Fruit fly (Drosophila melanogaster) whole organism, prepupa: Measurements from ENCODE around the gene Cdc7.

Experiments
- Blimp-1 ChIP-seq: fragments of 200-800 bp; sonication (Bioruptor generic); optimal IDR thresholded peaks from 3 replicates; lab custom pipeline; 2017; ENCODE audit warnings: missing biosample characterization, missing genetic modification characterization, mild to moderate bottlenecking, moderate library complexity, missing genetic modification reagents
- CG10631 ChIP-seq: fragments of 200-800 bp; sonication (Bioruptor generic); optimal IDR thresholded peaks from 2 replicates; lab custom pipeline; 2016; ENCODE audit warnings: missing biosample characterization, missing genetic modification characterization
- CG10669 ChIP-seq: fragments of 200-800 bp; sonication (Bioruptor generic); optimal IDR thresholded peaks from 3 replicates; lab custom pipeline; 2018; ENCODE audit warnings: missing biosample characterization, mild to moderate bottlenecking, missing genetic modification characterization, moderate library complexity
- CG11294 ChIP-seq: fragments of 200-800 bp; sonication (Bioruptor generic); IDR thresholded peaks from 2 replicates; pipeline ENCODE4 v1.3.6; 2022; ENCODE audit warnings: missing biosample characterization, missing genetic modification characterization
- CG11762 ChIP-seq: fragments of 200-800 bp; sonication (Bioruptor generic); optimal IDR thresholded peaks from 3 replicates; lab custom pipeline; 2016; ENCODE audit warnings: missing biosample characterization, missing genetic modification characterization; ENCODE audit not compliant: insufficient read depth
- CG15336 ChIP-seq: fragments of 200-800 bp; sonication (Bioruptor generic); IDR thresholded peaks from 2 replicates; pipeline ENCODE4 v1.3.6; 2022; ENCODE audit warnings: missing biosample characterization, missing genetic modification characterization
- CG3032 ChIP-seq: fragments of 200-800 bp; optimal IDR thresholded peaks from 2 replicates; lab custom pipeline; 2019; ENCODE audit warnings: missing biosample characterization, mild to moderate bottlenecking, missing genetic modification characterization, moderate library complexity
- CG32006 ChIP-seq: fragments of 200-800 bp; sonication (Bioruptor generic); optimal IDR thresholded peaks from 3 replicates; lab custom pipeline; 2017; ENCODE audit warnings: missing biosample characterization, mild to moderate bottlenecking, missing genetic modification characterization
- CG34406 ChIP-seq: fragments of 200-800 bp; sonication (Bioruptor generic); optimal IDR thresholded peaks from 3 replicates; lab custom pipeline; 2016; ENCODE audit warnings: missing biosample characterization, missing genetic modification characterization
- CG3919 ChIP-seq: fragments of 200-800 bp; sonication (Bioruptor generic); optimal IDR thresholded peaks from 3 replicates; lab custom pipeline; 2016; ENCODE audit warnings: missing biosample characterization, missing genetic modification characterization
- CG4318 ChIP-seq: fragments of 200-800 bp; sonication (Bioruptor generic); optimal IDR thresholded peaks from 3 replicates; lab custom pipeline; 2017; ENCODE audit warnings: missing biosample characterization, mild to moderate bottlenecking, missing genetic modification characterization
- CG6163 ChIP-seq: fragments of 200-800 bp; sonication (Bioruptor generic); IDR thresholded peaks from 3 replicates; pipeline ENCODE4 v1.3.6; 2022; ENCODE audit warnings: missing biosample characterization, missing genetic modification characterization
- CG6276 ChIP-seq: fragments of 200-800 bp; sonication (Bioruptor generic); optimal IDR thresholded peaks from 2 replicates; lab custom pipeline; 2017; ENCODE audit warnings: missing biosample characterization, mild to moderate bottlenecking, missing genetic modification characterization
- CG6792 ChIP-seq: fragments of 200-800 bp; sonication (Bioruptor generic); optimal IDR thresholded peaks from 3 replicates; lab custom pipeline; 2016; ENCODE audit warnings: missing biosample characterization, missing genetic modification characterization
- CG6854 ChIP-seq: fragments of 200-800 bp; sonication (Bioruptor generic); optimal IDR thresholded peaks from 2 replicates; lab custom pipeline; 2017; ENCODE audit warnings: missing biosample characterization, mild to moderate bottlenecking, missing genetic modification characterization
- CG7368 ChIP-seq: fragments of 200-800 bp; sonication (Bioruptor generic); optimal IDR thresholded peaks from 3 replicates; lab custom pipeline; 2016; ENCODE audit warnings: missing biosample characterization, missing genetic modification characterization
- CG8119 ChIP-seq: fragments of 200-800 bp; sonication (Bioruptor generic); IDR thresholded peaks from 3 replicates; pipeline ENCODE4 v1.3.6; 2022; ENCODE audit warnings: missing biosample characterization, missing genetic modification characterization
- CG8632 ChIP-seq: fragments of 200-800 bp; sonication (Bioruptor generic); optimal IDR thresholded peaks from 3 replicates; lab custom pipeline; 2016; ENCODE audit warnings: missing biosample characterization, missing genetic modification characterization
- CG9139 ChIP-seq: fragments of 200-800 bp; sonication (Bioruptor generic); optimal IDR thresholded peaks from 3 replicates; lab custom pipeline; 2017; ENCODE audit warnings: missing biosample characterization, mild to moderate bottlenecking, missing genetic modification characterization
- Eip75B ChIP-seq: fragments of 200-800 bp; sonication (Bioruptor generic); optimal IDR thresholded peaks from 3 replicates; lab custom pipeline; 2016; ENCODE audit warnings: missing biosample characterization, missing genetic modification characterization
- Eip78C ChIP-seq: fragments of 200-800 bp; sonication (Bioruptor generic); peaks from one replicate; lab custom pipeline; 2016; ENCODE audit warnings: missing biosample characterization, missing genetic modification characterization
- Eip93F ChIP-seq: fragments of 200-800 bp; sonication (Bioruptor generic); optimal IDR thresholded peaks from 2 replicates; lab custom pipeline; 2016; ENCODE audit warnings: missing biosample characterization, mild to moderate bottlenecking, missing genetic modification characterization
- Ets96B ChIP-seq: fragments of 200-800 bp; optimal IDR thresholded peaks from 2 replicates; lab custom pipeline; 2019; ENCODE audit warnings: missing biosample characterization, mild to moderate bottlenecking, missing genetic modification characterization, moderate library complexity
- Gug ChIP-seq: fragments of 200-800 bp; sonication (Bioruptor generic); IDR thresholded peaks from 2 replicates; pipeline ENCODE4 v1.3.6; 2022; ENCODE audit warnings: missing biosample characterization, missing genetic modification characterization
- Hr38 ChIP-seq: sonication (Bioruptor generic); optimal IDR thresholded peaks from 2 replicates; lab custom pipeline; 2016; ENCODE audit warnings: missing biosample characterization, missing genetic modification characterization
- Hr39 ChIP-seq: fragments of 200-800 bp; sonication (Bioruptor generic); optimal IDR thresholded peaks from 2 replicates; lab custom pipeline; 2016; ENCODE audit warnings: missing biosample characterization, missing genetic modification characterization
- Hr4 ChIP-seq: fragments of 200-800 bp; sonication (Bioruptor generic); optimal IDR thresholded peaks from 3 replicates; lab custom pipeline; 2016; ENCODE audit warnings: missing biosample characterization, missing genetic modification characterization
- Lpt ChIP-seq: fragments of 200-800 bp; sonication (Bioruptor generic); optimal IDR thresholded peaks from 3 replicates; lab custom pipeline; 2016; ENCODE audit warnings: missing biosample characterization, missing genetic modification characterization
- Met ChIP-seq: fragments of 200-800 bp; sonication (Bioruptor generic); optimal IDR thresholded peaks from 3 replicates; lab custom pipeline; 2016; ENCODE audit warnings: missing biosample characterization, missing genetic modification characterization
- OdsH ChIP-seq: fragments of 200-800 bp; sonication (Bioruptor generic); optimal IDR thresholded peaks from 3 replicates; lab custom pipeline; 2016; ENCODE audit warnings: missing biosample characterization, missing genetic modification characterization
- Smox ChIP-seq: fragments of 200-800 bp; sonication (Bioruptor generic); optimal IDR thresholded peaks from 3 replicates; lab custom pipeline; 2016; ENCODE audit warnings: missing biosample characterization, missing genetic modification characterization
- Sox102F ChIP-seq: fragments of 200-800 bp; sonication (Bioruptor generic); optimal IDR thresholded peaks from 2 replicates; lab custom pipeline; 2016; ENCODE audit warnings: missing biosample characterization, mild to moderate bottlenecking, missing genetic modification characterization
- Sox14 ChIP-seq: fragments of 200-800 bp; sonication (Bioruptor generic); optimal IDR thresholded peaks from 3 replicates; lab custom pipeline; 2016; ENCODE audit warnings: missing biosample characterization, missing genetic modification characterization
- Sox15 ChIP-seq: fragments of 200-800 bp; sonication (Bioruptor generic); optimal IDR thresholded peaks from 3 replicates; lab custom pipeline; 2016; ENCODE audit warnings: missing biosample characterization, missing genetic modification characterization
- achi ChIP-seq: fragments of 200-800 bp; sonication (Bioruptor generic); optimal IDR thresholded peaks from 3 replicates; lab custom pipeline; 2016; ENCODE audit warnings: missing biosample characterization, missing genetic modification characterization
- acj6 ChIP-seq: fragments of 200-800 bp; sonication (Bioruptor generic); optimal IDR thresholded peaks from 3 replicates; lab custom pipeline; 2016; ENCODE audit warnings: missing biosample characterization, missing genetic modification characterization
- cyc ChIP-seq: fragments of 200-800 bp; sonication (Bioruptor generic); optimal IDR thresholded peaks from 3 replicates; lab custom pipeline; 2016; ENCODE audit warnings: missing biosample characterization, missing genetic modification characterization
- dac ChIP-seq: fragments of 200-800 bp; sonication (Bioruptor generic); optimal IDR thresholded peaks from 2 replicates; lab custom pipeline; 2017; ENCODE audit warnings: missing biosample characterization, mild to moderate bottlenecking, missing genetic modification characterization
- dsx ChIP-seq: fragments of 200-800 bp; optimal IDR thresholded peaks from 3 replicates; lab custom pipeline; 2019; ENCODE audit warnings: missing biosample characterization, mild to moderate bottlenecking, missing genetic modification characterization, moderate library complexity; ENCODE audit not compliant: poor library complexity, severe bottlenecking
- fd59A ChIP-seq: fragments of 200-800 bp; sonication (Bioruptor generic); optimal IDR thresholded peaks from 2 replicates; lab custom pipeline; 2017; ENCODE audit warnings: missing biosample characterization, mild to moderate bottlenecking, missing genetic modification characterization, missing genetic modification reagents
- fd85E ChIP-seq: fragments of 200-800 bp; sonication (Bioruptor generic); optimal IDR thresholded peaks from 3 replicates; lab custom pipeline; 2016; ENCODE audit warnings: missing biosample characterization, missing genetic modification characterization
- lz ChIP-seq: fragments of 200-800 bp; sonication (Bioruptor generic); optimal IDR thresholded peaks from 3 replicates; lab custom pipeline; 2016; ENCODE audit warnings: missing biosample characterization, missing genetic modification characterization
- net ChIP-seq: fragments of 200-800 bp; sonication (Bioruptor generic); optimal IDR thresholded peaks from 3 replicates; lab custom pipeline; 2016; ENCODE audit warnings: missing biosample characterization, missing genetic modification characterization
- pdm3 ChIP-seq: fragments of 200-800 bp; sonication (Bioruptor generic); optimal IDR thresholded peaks from 3 replicates; lab custom pipeline; 2016; ENCODE audit warnings: missing biosample characterization, missing genetic modification characterization
- spab ChIP-seq: fragments of 200-800 bp; sonication (Bioruptor generic); optimal IDR thresholded peaks from 2 replicates; lab custom pipeline; 2017; ENCODE audit warnings: missing biosample characterization, mild to moderate bottlenecking, missing genetic modification characterization, missing genetic modification reagents
- ss ChIP-seq, 2 experiments: fragments of 200-800 bp; sonication (Bioruptor generic); optimal IDR thresholded peaks; 2 replicates in 1 of 2; 3 replicates in 1 of 2; lab custom pipeline; 2017 to 2018; ENCODE audit warnings: mild to moderate bottlenecking in 2 of 2, missing biosample characterization in 2 of 2, missing genetic modification characterization in 2 of 2, moderate library complexity in 1 of 2
- vri ChIP-seq: fragments of 200-800 bp; sonication (Bioruptor generic); optimal IDR thresholded peaks from 3 replicates; lab custom pipeline; 2016; ENCODE audit warnings: missing biosample characterization, mild to moderate bottlenecking, missing genetic modification characterization

The Cdc7 gene

dm6 chrX:6621566-6622006 is 32.8 kb upstream of the Cdc7 start (continued):
- TF ChIP-seq CG10669 (peak; percentile 75), pdm3 (GFP tag; lab: Kevin White, UChicago) (peak; percentile 48), Hr4 (GFP tag; lab: Kevin White, UChicago) (peak; percentile 26), CG7368 (GFP tag; lab: Kevin White, UChicago) (peak; percentile 38), CG4318 (peak; percentile 21), CG15336 (GFP tag; lab: Robert Waterston, UW) (peak; percentile 60), CG9139 (peak; percentile 54), CG11762 (peak; percentile 29), CG34406 (GFP tag; lab: Kevin White, UChicago) (no peak), CG6276 (peak; percentile 15)
- TF ChIP-seq, all 60 proteins: peak for 38

dm6 chrX:6624006-6624745 is 30.2 kb upstream of the Cdc7 start:
- TF ChIP-seq CG3919 (peak; percentile 72), CG32006 (GFP tag; lab: Kevin White, UChicago) (peak; percentile 56), fd59A (GFP tag; lab: Kevin White, UChicago) (peak; percentile 12), CG4318 (no peak), cyc (GFP tag; lab: Kevin White, UChicago) (peak; percentile 46), CG10631 (peak; percentile 72), lz (GFP tag; lab: Kevin White, UChicago) (peak; percentile 56), Met (peak; percentile 74), Lpt (peak; percentile 30), Sox15 (GFP tag; lab: Kevin White, UChicago) (peak; percentile 1), Sox102F (peak; percentile 46), CG9139 (no peak), acj6 (GFP tag; lab: Kevin White, UChicago) (peak; percentile 70), Smox (GFP tag; lab: Kevin White, UChicago) (peak; percentile 67), CG10669 (peak; percentile 44), Eip75B (GFP tag; lab: Kevin White, UChicago) (peak; percentile 36), Ets96B (tag; lab: Kevin White, UChicago) (peak; percentile 63), CG11294 (GFP tag; lab: Robert Waterston, UW) (0 out of 2 replicates have a peak, but pooled peaks have one; percentile 37), fd85E (GFP tag; lab: Kevin White, UChicago) (no peak), OdsH (peak; percentile 55), Sox14 (GFP tag; lab: Kevin White, UChicago) (peak; percentile 64), CG6792 (GFP tag; lab: Kevin White, UChicago) (peak; percentile 55), dac (GFP tag; lab: Kevin White, UChicago) (no peak), dsx (GFP tag; lab: Kevin White, UChicago) (peak; percentile 80), Blimp-1 (peak; percentile 93), achi (GFP tag; lab: Kevin White, UChicago) (peak; percentile 68), Hr4 (GFP tag; lab: Kevin White, UChicago) (peak; percentile 10), ss (GFP tag; optimal IDR thresholded peaks at IDR 0.05; lab: Kevin White, UChicago) (peak; percentile 47 to 78), Eip78C (GFP tag; lab: Kevin White, UChicago) (peak; percentile 92), CG6163 (GFP tag; lab: Robert Waterston, UW) (peak; percentile 78; the same call in 2 of the 3 replicates), CG7368 (GFP tag; lab: Kevin White, UChicago) (no peak), CG8632 (GFP tag; lab: Kevin White, UChicago) (peak; percentile 38), Hr38 (GFP tag; lab: Kevin White, UChicago) (no peak), Hr39 (GFP tag; lab: Kevin White, UChicago) (peak; percentile 47), net (GFP tag; lab: Kevin White, UChicago) (peak; percentile 40), CG8119 (GFP tag; lab: Robert Waterston, UW) (peak; percentile 57; the same call in 2 of the 3 replicates), Gug (GFP tag; lab: Robert Waterston, UW) (peak; percentile 50), CG15336 (GFP tag; lab: Robert Waterston, UW) (peak; percentile 68), vri (GFP tag; lab: Kevin White, UChicago) (peak; percentile 69), CG11762 (no peak), CG3032 (tag; lab: Kevin White, UChicago) (peak; percentile 73), spab (GFP tag; lab: Kevin White, UChicago) (peak; percentile 22), CG6854 (GFP tag; lab: Kevin White, UChicago) (no peak), Eip93F (peak; percentile 2)
